ENCODE assay signal across 1 worm cellular context in the genomic region with DNA sequence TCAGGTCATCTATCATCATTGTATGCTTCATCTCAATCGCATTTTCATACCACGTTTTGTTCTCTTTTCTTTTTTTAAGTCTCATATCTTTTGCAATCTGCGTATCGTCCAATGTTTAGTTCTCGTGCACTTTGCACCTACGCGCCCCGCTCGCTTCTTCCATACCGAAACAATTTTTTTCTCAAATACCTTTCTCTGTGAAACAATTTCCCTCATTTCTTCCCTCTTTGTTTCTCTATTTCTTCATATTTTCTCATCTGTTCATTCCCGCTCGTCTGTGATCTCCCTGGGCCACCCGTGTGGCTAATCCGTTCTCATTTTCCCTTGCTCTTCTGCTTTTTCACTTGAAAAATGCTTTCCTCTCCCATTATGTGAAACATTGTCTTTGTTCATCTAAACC.
TF ChIP-seq lines count a peak whose summit lies in the region.

No protein-coding gene starts in this region.

TF ChIP-seq in whole organism, L1 larva, 84 proteins besides CTCF, POLR2A, EP300 and RAD21 (continued from another document):
- TF ChIP-seq mdl-1 (tag; optimal IDR thresholded peaks at IDR 0.05; lab: Kevin White, UChicago) = peak in 1 of 2 experiments; percentile 15
- TF ChIP-seq nhr-19 (GFP tag; conservative IDR thresholded peaks at IDR 0.05; lab: Robert Waterston, UW) = no peak
- peak; percentile 16 for TF ChIP-seq swsn-7 (tag; optimal IDR thresholded peaks at IDR 0.05; lab: Kevin White, UChicago)
- no peak for TF ChIP-seq C16A3.4 (tag; optimal IDR thresholded peaks at IDR 0.05; lab: Kevin White, UChicago)
- no peak for TF ChIP-seq nhr-11 (tag; optimal IDR thresholded peaks at IDR 0.05; lab: Kevin White, UChicago)
- TF ChIP-seq unc-62 (GFP tag; optimal IDR thresholded peaks at IDR 0.05; lab: Kevin White, UChicago) = no peak
TF ChIP-seq in whole organism, L1 larva: peak in this region for 16.
